Fruit fly (Drosophila melanogaster): ENCODE results near the gene Strump.

Strump gene

dm6 chr3L:16165356-16166168, 43.8 kb downstream of the Strump start (continued):
- peak; percentile 5 for TF ChIP-seq Nf-YB (GFP tag; optimal IDR thresholded peaks at IDR 0.05)
- no peak for TF ChIP-seq cg (GFP tag; optimal IDR thresholded peaks at IDR 0.05)
- TF ChIP-seq tll (GFP tag; optimal IDR thresholded peaks at IDR 0.05): no peak
- TF ChIP-seq sim (GFP tag; IDR thresholded peaks at IDR 0.05): no peak
- peak; percentile 15 for TF ChIP-seq phol (tag; optimal IDR thresholded peaks at IDR 0.05)
- no peak for TF ChIP-seq CG12071 (GFP tag; optimal IDR thresholded peaks at IDR 0.05)
- peak; percentile 0 for TF ChIP-seq Max (GFP tag; optimal IDR thresholded peaks at IDR 0.05)
- TF ChIP-seq Hr78 (GFP tag; optimal IDR thresholded peaks at IDR 0.05): no peak
- TF ChIP-seq C15 (GFP tag; IDR thresholded peaks at IDR 0.05): no peak

- TF ChIP-seq Dip2 (GFP tag; IDR thresholded peaks at IDR 0.05): no peak
- TF ChIP-seq pb (GFP tag; optimal IDR thresholded peaks at IDR 0.05): no peak
- peak in 1 of 2 experiments; percentile 65 for TF ChIP-seq Hr78 (GFP tag; optimal IDR thresholded peaks at IDR 0.05)
- no peak for TF ChIP-seq CG31224 (GFP tag; IDR thresholded peaks at IDR 0.05)
- TF ChIP-seq so (GFP tag; IDR thresholded peaks at IDR 0.05): 0 out of 3 replicates have a peak, but pooled peaks have one; percentile 31
- no peak for TF ChIP-seq Optix (GFP tag; IDR thresholded peaks at IDR 0.05)
- TF ChIP-seq Sox102F (GFP tag; optimal IDR thresholded peaks at IDR 0.05): no peak
- TF ChIP-seq fd102C (GFP tag; optimal IDR thresholded peaks at IDR 0.05): no peak
- no peak for TF ChIP-seq dimm (GFP tag; IDR thresholded peaks at IDR 0.05)
- TF ChIP-seq hb (GFP tag; IDR thresholded peaks at IDR 0.05; ENCODE audit: partially characterized antibody): no peak
- no peak for TF ChIP-seq fu2 (GFP tag; optimal IDR thresholded peaks at IDR 0.05)
- TF ChIP-seq exex (tag; optimal IDR thresholded peaks at IDR 0.05): no peak
- TF ChIP-seq CG32532 (GFP tag; IDR thresholded peaks at IDR 0.05): no peak
- TF ChIP-seq CG13296 (GFP tag; optimal IDR thresholded peaks at IDR 0.05): no peak
- no peak for TF ChIP-seq CG4404 (GFP tag; IDR thresholded peaks at IDR 0.05)
- TF ChIP-seq bab2 (GFP tag; optimal IDR thresholded peaks at IDR 0.05): no peak
- no peak for TF ChIP-seq CG14860 (GFP tag; IDR thresholded peaks at IDR 0.05; ENCODE audit: partially characterized antibody)
- TF ChIP-seq HmgZ (tag; optimal IDR thresholded peaks at IDR 0.05): no peak
- TF ChIP-seq Xbp1 (GFP tag; optimal IDR thresholded peaks at IDR 0.05): no peak
- no peak; the same call in 1 of the 2 replicates for TF ChIP-seq peb (GFP tag; IDR thresholded peaks at IDR 0.05)
- no peak for TF ChIP-seq CG10979 (tag; optimal IDR thresholded peaks at IDR 0.05)
- TF ChIP-seq Max (GFP tag; optimal IDR thresholded peaks at IDR 0.05): no peak
- peak; percentile 15 for TF ChIP-seq Sox100B (GFP tag; optimal IDR thresholded peaks at IDR 0.05)
- no peak for TF ChIP-seq sens-2 (GFP tag; IDR thresholded peaks at IDR 0.05)
- no peak for TF ChIP-seq sug (tag; optimal IDR thresholded peaks at IDR 0.05)
- no peak for TF ChIP-seq unpg (GFP tag; optimal IDR thresholded peaks at IDR 0.05)
- no peak for TF ChIP-seq jumu (GFP tag; optimal IDR thresholded peaks at IDR 0.05)
- no peak for TF ChIP-seq gcm (GFP tag; optimal IDR thresholded peaks at IDR 0.05)
- TF ChIP-seq sob (GFP tag; IDR thresholded peaks at IDR 0.05): no peak
- TF ChIP-seq CG7987 (GFP tag; optimal IDR thresholded peaks at IDR 0.05): no peak
- TF ChIP-seq Eip74EF (GFP tag; optimal IDR thresholded peaks at IDR 0.05): no peak
- no peak for TF ChIP-seq CG6765 (GFP tag; optimal IDR thresholded peaks at IDR 0.05)
- no peak for TF ChIP-seq CG13775 (GFP tag; optimal IDR thresholded peaks at IDR 0.05)
- TF ChIP-seq HLHmδ (GFP tag; optimal IDR thresholded peaks at IDR 0.05): no peak
- no peak for TF ChIP-seq CG2875 (GFP tag; optimal IDR thresholded peaks at IDR 0.05)
- TF ChIP-seq Dip3 (GFP tag; optimal IDR thresholded peaks at IDR 0.05): no peak
- TF ChIP-seq ATbp (GFP tag; optimal IDR thresholded peaks at IDR 0.05): peak; percentile 30
- no peak for TF ChIP-seq ara (GFP tag; IDR thresholded peaks at IDR 0.05)
These were observed 44.6 kb downstream of the Strump start for dm6 chr3L:16166217-16166997.
